Fruit fly (Drosophila melanogaster) whole organism, wandering third instar larva: Measurements from ENCODE around the gene noc.

ENCODE experiments used
- Abd-B ChIP-seq: fragments of >200 bp; optimal IDR thresholded peaks from 2 replicates; lab custom pipeline; 2017; ENCODE audit warnings: missing biosample characterization, missing genetic modification characterization
- CG32264 ChIP-seq: fragments of 200-800 bp; sonication (Bioruptor generic); optimal IDR thresholded peaks from 2 replicates; lab custom pipeline; 2016; ENCODE audit warnings: missing biosample characterization, missing genetic modification characterization
- h ChIP-seq: fragments of 200-800 bp; sonication (Bioruptor generic); optimal IDR thresholded peaks from 3 replicates; lab custom pipeline; 2016; ENCODE audit warnings: missing biosample characterization, mild to moderate bottlenecking, missing genetic modification characterization
- rgr ChIP-seq: fragments of 200-800 bp; sonication (Bioruptor generic); optimal IDR thresholded peaks from 3 replicates; lab custom pipeline; 2016; ENCODE audit warnings: missing biosample characterization, mild to moderate bottlenecking, missing genetic modification characterization
- sv ChIP-seq: fragments of 200-800 bp; sonication (Bioruptor generic); optimal IDR thresholded peaks from 3 replicates; lab custom pipeline; 2016; ENCODE audit warnings: missing biosample characterization, missing genetic modification characterization
- usp ChIP-seq: fragments of >200 bp; optimal IDR thresholded peaks from 2 replicates; lab custom pipeline; 2017; ENCODE audit warnings: missing biosample characterization, missing genetic modification characterization

dm6 chr2L:14447558-14447957 lies 43.1 kb upstream of the noc start:
- TF ChIP-seq Abd-B (GFP tag; lab: Kevin White, UChicago) = no peak
- no peak for TF ChIP-seq CG32264
- no peak for TF ChIP-seq h (GFP tag; lab: Kevin White, UChicago)
- TF ChIP-seq usp (GFP tag; lab: Kevin White, UChicago) = no peak
- TF ChIP-seq sv (GFP tag; lab: Kevin White, UChicago) = no peak
- no peak for TF ChIP-seq rgr (GFP tag; lab: Kevin White, UChicago)
